Fruit fly (Drosophila melanogaster) whole organism, prepupa: Measurements from ENCODE around the gene CG17127.

ENCODE experiments used
- Blimp-1 ChIP-seq: fragments of 200-800 bp; sonication (Bioruptor generic); optimal IDR thresholded peaks from 3 replicates; lab custom pipeline; 2017; ENCODE audit warnings: missing biosample characterization, missing genetic modification characterization, mild to moderate bottlenecking, moderate library complexity, missing genetic modification reagents
- CG10669 ChIP-seq: fragments of 200-800 bp; sonication (Bioruptor generic); optimal IDR thresholded peaks from 3 replicates; lab custom pipeline; 2018; ENCODE audit warnings: missing biosample characterization, mild to moderate bottlenecking, missing genetic modification characterization, moderate library complexity
- CG11762 ChIP-seq: fragments of 200-800 bp; sonication (Bioruptor generic); optimal IDR thresholded peaks from 3 replicates; lab custom pipeline; 2016; ENCODE audit warnings: missing biosample characterization, missing genetic modification characterization; ENCODE audit not compliant: insufficient read depth
- CG11902 ChIP-seq: fragments of 200-800 bp; sonication (Bioruptor generic); optimal IDR thresholded peaks from 3 replicates; lab custom pipeline; 2016; ENCODE audit warnings: missing biosample characterization, missing genetic modification characterization
- CG1621 ChIP-seq: fragments of 200-800 bp; sonication (Bioruptor generic); optimal IDR thresholded peaks from 3 replicates; lab custom pipeline; 2018; ENCODE audit warnings: missing biosample characterization, mild to moderate bottlenecking, missing genetic modification characterization
- CG3032 ChIP-seq: fragments of 200-800 bp; optimal IDR thresholded peaks from 2 replicates; lab custom pipeline; 2019; ENCODE audit warnings: missing biosample characterization, mild to moderate bottlenecking, missing genetic modification characterization, moderate library complexity
- CG31627 ChIP-seq: fragments of 200-800 bp; sonication (Bioruptor generic); optimal IDR thresholded peaks from 3 replicates; lab custom pipeline; 2016; ENCODE audit warnings: missing biosample characterization, missing genetic modification characterization
- CG32006 ChIP-seq: fragments of 200-800 bp; sonication (Bioruptor generic); optimal IDR thresholded peaks from 3 replicates; lab custom pipeline; 2017; ENCODE audit warnings: missing biosample characterization, mild to moderate bottlenecking, missing genetic modification characterization
- CG34406 ChIP-seq: fragments of 200-800 bp; sonication (Bioruptor generic); optimal IDR thresholded peaks from 3 replicates; lab custom pipeline; 2016; ENCODE audit warnings: missing biosample characterization, missing genetic modification characterization
- CG3919 ChIP-seq: fragments of 200-800 bp; sonication (Bioruptor generic); optimal IDR thresholded peaks from 3 replicates; lab custom pipeline; 2016; ENCODE audit warnings: missing biosample characterization, missing genetic modification characterization
- CG6163 ChIP-seq: fragments of 200-800 bp; sonication (Bioruptor generic); IDR thresholded peaks from 3 replicates; pipeline ENCODE4 v1.3.6; 2022; ENCODE audit warnings: missing biosample characterization, missing genetic modification characterization
- CG6276 ChIP-seq: fragments of 200-800 bp; sonication (Bioruptor generic); optimal IDR thresholded peaks from 2 replicates; lab custom pipeline; 2017; ENCODE audit warnings: missing biosample characterization, mild to moderate bottlenecking, missing genetic modification characterization
- CG6808 ChIP-seq: fragments of 200-800 bp; sonication (Bioruptor generic); optimal IDR thresholded peaks from 3 replicates; lab custom pipeline; 2017; ENCODE audit warnings: missing biosample characterization, missing genetic modification characterization, mild to moderate bottlenecking, moderate library complexity, missing genetic modification reagents
- CG6854 ChIP-seq: fragments of 200-800 bp; sonication (Bioruptor generic); optimal IDR thresholded peaks from 2 replicates; lab custom pipeline; 2017; ENCODE audit warnings: missing biosample characterization, mild to moderate bottlenecking, missing genetic modification characterization
- CG7368 ChIP-seq: fragments of 200-800 bp; sonication (Bioruptor generic); optimal IDR thresholded peaks from 3 replicates; lab custom pipeline; 2016; ENCODE audit warnings: missing biosample characterization, missing genetic modification characterization
- CG8119 ChIP-seq: fragments of 200-800 bp; sonication (Bioruptor generic); IDR thresholded peaks from 3 replicates; pipeline ENCODE4 v1.3.6; 2022; ENCODE audit warnings: missing biosample characterization, missing genetic modification characterization
- CG8319 ChIP-seq: fragments of 200-800 bp; sonication (Bioruptor generic); optimal IDR thresholded peaks from 3 replicates; lab custom pipeline; 2016; ENCODE audit warnings: missing biosample characterization, missing genetic modification characterization
- CG8632 ChIP-seq: fragments of 200-800 bp; sonication (Bioruptor generic); optimal IDR thresholded peaks from 3 replicates; lab custom pipeline; 2016; ENCODE audit warnings: missing biosample characterization, missing genetic modification characterization
- Eip75B ChIP-seq: fragments of 200-800 bp; sonication (Bioruptor generic); optimal IDR thresholded peaks from 3 replicates; lab custom pipeline; 2016; ENCODE audit warnings: missing biosample characterization, missing genetic modification characterization
- Eip78C ChIP-seq: fragments of 200-800 bp; sonication (Bioruptor generic); peaks from one replicate; lab custom pipeline; 2016; ENCODE audit warnings: missing biosample characterization, missing genetic modification characterization
- Eip93F ChIP-seq: fragments of 200-800 bp; sonication (Bioruptor generic); optimal IDR thresholded peaks from 2 replicates; lab custom pipeline; 2016; ENCODE audit warnings: missing biosample characterization, mild to moderate bottlenecking, missing genetic modification characterization
- Ets21C ChIP-seq: fragments of 200-800 bp; sonication (Bioruptor generic); optimal IDR thresholded peaks from 3 replicates; lab custom pipeline; 2016; ENCODE audit warnings: missing biosample characterization, missing genetic modification characterization
- Ets96B ChIP-seq: fragments of 200-800 bp; optimal IDR thresholded peaks from 2 replicates; lab custom pipeline; 2019; ENCODE audit warnings: missing biosample characterization, mild to moderate bottlenecking, missing genetic modification characterization, moderate library complexity
- Gug ChIP-seq: fragments of 200-800 bp; sonication (Bioruptor generic); IDR thresholded peaks from 2 replicates; pipeline ENCODE4 v1.3.6; 2022; ENCODE audit warnings: missing biosample characterization, missing genetic modification characterization
- Hr38 ChIP-seq: sonication (Bioruptor generic); optimal IDR thresholded peaks from 2 replicates; lab custom pipeline; 2016; ENCODE audit warnings: missing biosample characterization, missing genetic modification characterization
- Hr39 ChIP-seq: fragments of 200-800 bp; sonication (Bioruptor generic); optimal IDR thresholded peaks from 2 replicates; lab custom pipeline; 2016; ENCODE audit warnings: missing biosample characterization, missing genetic modification characterization
- Hr4 ChIP-seq: fragments of 200-800 bp; sonication (Bioruptor generic); optimal IDR thresholded peaks from 3 replicates; lab custom pipeline; 2016; ENCODE audit warnings: missing biosample characterization, missing genetic modification characterization
- Lpt ChIP-seq: fragments of 200-800 bp; sonication (Bioruptor generic); optimal IDR thresholded peaks from 3 replicates; lab custom pipeline; 2016; ENCODE audit warnings: missing biosample characterization, missing genetic modification characterization
- Met ChIP-seq: fragments of 200-800 bp; sonication (Bioruptor generic); optimal IDR thresholded peaks from 3 replicates; lab custom pipeline; 2016; ENCODE audit warnings: missing biosample characterization, missing genetic modification characterization
- OdsH ChIP-seq: fragments of 200-800 bp; sonication (Bioruptor generic); optimal IDR thresholded peaks from 3 replicates; lab custom pipeline; 2016; ENCODE audit warnings: missing biosample characterization, missing genetic modification characterization
- Smox ChIP-seq: fragments of 200-800 bp; sonication (Bioruptor generic); optimal IDR thresholded peaks from 3 replicates; lab custom pipeline; 2016; ENCODE audit warnings: missing biosample characterization, missing genetic modification characterization
- Sox14 ChIP-seq: fragments of 200-800 bp; sonication (Bioruptor generic); optimal IDR thresholded peaks from 3 replicates; lab custom pipeline; 2016; ENCODE audit warnings: missing biosample characterization, missing genetic modification characterization
- Sox15 ChIP-seq: fragments of 200-800 bp; sonication (Bioruptor generic); optimal IDR thresholded peaks from 3 replicates; lab custom pipeline; 2016; ENCODE audit warnings: missing biosample characterization, missing genetic modification characterization
- achi ChIP-seq: fragments of 200-800 bp; sonication (Bioruptor generic); optimal IDR thresholded peaks from 3 replicates; lab custom pipeline; 2016; ENCODE audit warnings: missing biosample characterization, missing genetic modification characterization
- acj6 ChIP-seq: fragments of 200-800 bp; sonication (Bioruptor generic); optimal IDR thresholded peaks from 3 replicates; lab custom pipeline; 2016; ENCODE audit warnings: missing biosample characterization, missing genetic modification characterization
- cyc ChIP-seq: fragments of 200-800 bp; sonication (Bioruptor generic); optimal IDR thresholded peaks from 3 replicates; lab custom pipeline; 2016; ENCODE audit warnings: missing biosample characterization, missing genetic modification characterization
- dsx ChIP-seq: fragments of 200-800 bp; optimal IDR thresholded peaks from 3 replicates; lab custom pipeline; 2019; ENCODE audit warnings: missing biosample characterization, mild to moderate bottlenecking, missing genetic modification characterization, moderate library complexity; ENCODE audit not compliant: poor library complexity, severe bottlenecking
- eg ChIP-seq: fragments of 200-800 bp; sonication (Bioruptor generic); IDR thresholded peaks from 3 replicates; pipeline ENCODE4 v1.3.6; 2022; ENCODE audit warnings: missing biosample characterization, missing genetic modification characterization
- esn ChIP-seq: fragments of 200-800 bp; sonication (Bioruptor generic); optimal IDR thresholded peaks from 2 replicates; lab custom pipeline; 2016; ENCODE audit warnings: missing biosample characterization, mild to moderate bottlenecking, missing genetic modification characterization, moderate library complexity
- fd59A ChIP-seq: fragments of 200-800 bp; sonication (Bioruptor generic); optimal IDR thresholded peaks from 2 replicates; lab custom pipeline; 2017; ENCODE audit warnings: missing biosample characterization, mild to moderate bottlenecking, missing genetic modification characterization, missing genetic modification reagents
- fd85E ChIP-seq: fragments of 200-800 bp; sonication (Bioruptor generic); optimal IDR thresholded peaks from 3 replicates; lab custom pipeline; 2016; ENCODE audit warnings: missing biosample characterization, missing genetic modification characterization
- fkh ChIP-seq: fragments of 200-800 bp; sonication (Bioruptor generic); optimal IDR thresholded peaks from 3 replicates; lab custom pipeline; 2017; ENCODE audit warnings: missing biosample characterization, mild to moderate bottlenecking, missing genetic modification characterization, moderate library complexity
- lz ChIP-seq: fragments of 200-800 bp; sonication (Bioruptor generic); optimal IDR thresholded peaks from 3 replicates; lab custom pipeline; 2016; ENCODE audit warnings: missing biosample characterization, missing genetic modification characterization
- pdm3 ChIP-seq: fragments of 200-800 bp; sonication (Bioruptor generic); optimal IDR thresholded peaks from 3 replicates; lab custom pipeline; 2016; ENCODE audit warnings: missing biosample characterization, missing genetic modification characterization
- salr ChIP-seq, 2 experiments: fragments of 200-800 bp; sonication (Bioruptor generic); optimal IDR thresholded peaks; 3 replicates each; lab custom pipeline; 2016 to 2018; ENCODE audit warnings: missing biosample characterization in 2 of 2, missing genetic modification characterization in 2 of 2, mild to moderate bottlenecking in 1 of 2
- spab ChIP-seq: fragments of 200-800 bp; sonication (Bioruptor generic); optimal IDR thresholded peaks from 2 replicates; lab custom pipeline; 2017; ENCODE audit warnings: missing biosample characterization, mild to moderate bottlenecking, missing genetic modification characterization, missing genetic modification reagents
- ss ChIP-seq, 2 experiments: fragments of 200-800 bp; sonication (Bioruptor generic); optimal IDR thresholded peaks; 2 replicates in 1 of 2; 3 replicates in 1 of 2; lab custom pipeline; 2017 to 2018; ENCODE audit warnings: mild to moderate bottlenecking in 2 of 2, missing biosample characterization in 2 of 2, missing genetic modification characterization in 2 of 2, moderate library complexity in 1 of 2
- svp ChIP-seq: fragments of 200-800 bp; sonication (Bioruptor generic); peaks from one replicate; lab custom pipeline; 2016; ENCODE audit warnings: missing biosample characterization, missing genetic modification characterization
- topi ChIP-seq: fragments of 200-800 bp; sonication (Bioruptor generic); optimal IDR thresholded peaks from 3 replicates; lab custom pipeline; 2016; ENCODE audit warnings: missing biosample characterization, missing genetic modification characterization

The CG17127 gene

DNA sequence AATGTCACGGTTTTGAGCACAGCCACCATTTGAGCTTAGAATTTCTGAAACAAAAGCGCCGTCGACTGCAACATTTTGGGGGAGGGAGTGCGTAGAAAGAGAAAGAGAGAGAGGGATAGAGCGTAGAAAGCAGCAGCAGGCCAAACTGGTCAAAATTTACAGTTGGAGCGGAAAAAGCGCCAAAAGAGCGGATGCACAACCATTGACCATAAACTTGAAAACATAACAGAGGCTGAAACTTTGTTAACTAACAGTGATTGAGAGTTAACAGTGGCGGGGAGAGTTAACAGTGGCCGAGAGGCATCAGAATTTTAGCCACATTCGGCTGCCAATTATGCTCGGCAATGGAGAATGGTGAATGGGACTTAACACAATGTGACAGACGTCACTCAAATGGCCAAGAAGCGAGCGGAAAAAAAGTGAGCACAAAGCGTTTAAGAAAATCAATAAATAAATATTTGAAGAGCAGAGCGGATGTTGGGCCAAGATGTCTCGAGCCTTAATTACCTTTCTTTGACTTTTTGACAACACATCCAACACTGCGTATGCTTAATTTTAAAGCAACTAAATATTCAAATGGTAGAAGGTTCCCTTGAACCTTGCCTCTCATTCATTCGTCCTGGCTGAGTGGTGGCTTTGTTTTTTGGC lies 13.5 kb upstream of the CG17127 start:
- TF ChIP-seq Smox = no peak
- peak; percentile 29 for TF ChIP-seq Eip78C (GFP tag; lab: Kevin White, UChicago)
- TF ChIP-seq dsx (GFP tag; lab: Kevin White, UChicago) = peak; percentile 33

DNA sequence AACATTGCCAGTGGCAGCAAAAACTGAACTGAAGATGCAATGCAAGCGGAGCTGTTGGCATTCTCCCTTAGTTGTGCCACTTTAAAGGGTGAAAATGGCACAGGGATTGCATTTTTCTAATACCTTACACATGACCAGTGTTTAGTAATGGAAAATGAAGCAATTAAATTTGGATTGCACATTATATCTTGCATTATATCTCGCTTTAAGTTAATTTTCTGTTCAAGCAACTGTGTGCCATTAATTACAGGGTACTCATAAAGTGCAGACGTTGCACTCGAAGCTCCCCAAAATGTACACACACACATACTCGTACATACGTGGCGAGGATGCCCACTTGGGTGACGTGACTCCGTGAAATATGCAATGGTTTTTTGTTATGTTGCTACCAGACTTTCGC lies 11.0 kb upstream of the CG17127 start:
- no peak for TF ChIP-seq Hr38
- TF ChIP-seq topi (GFP tag; lab: Kevin White, UChicago) = peak; percentile 45
- TF ChIP-seq CG34406 (GFP tag; lab: Kevin White, UChicago) = peak; percentile 50
- no peak for TF ChIP-seq fd85E
- TF ChIP-seq OdsH (GFP tag; lab: Kevin White, UChicago) = peak; percentile 37
- no peak for TF ChIP-seq eg (GFP tag; lab: Robert Waterston, UW)
- no peak for TF ChIP-seq Eip93F (GFP tag; lab: Kevin White, UChicago)
- TF ChIP-seq CG8319 (GFP tag; lab: Kevin White, UChicago) = peak; percentile 29
- no peak for TF ChIP-seq spab (GFP tag; lab: Kevin White, UChicago)
- no peak for TF ChIP-seq Blimp-1
- TF ChIP-seq fkh (GFP tag; lab: Kevin White, UChicago) = no peak
- TF ChIP-seq CG11762 = no peak
- peak; percentile 51 for TF ChIP-seq Sox14
- no peak for TF ChIP-seq CG6808 (GFP tag; lab: Kevin White, UChicago)
- peak; percentile 42 for TF ChIP-seq CG8632 (GFP tag; lab: Kevin White, UChicago)
- TF ChIP-seq CG3919 (GFP tag; lab: Kevin White, UChicago) = peak; percentile 56
- no peak for TF ChIP-seq fd59A (GFP tag; lab: Kevin White, UChicago)
- peak; percentile 51 for TF ChIP-seq cyc
- peak; percentile 38 for TF ChIP-seq CG3032 (tag; lab: Kevin White, UChicago)
- peak; percentile 69 for TF ChIP-seq svp (GFP tag; lab: Kevin White, UChicago)
- TF ChIP-seq CG1621 (tag; lab: Kevin White, UChicago) = peak; percentile 32
- TF ChIP-seq CG6854 (GFP tag; lab: Kevin White, UChicago) = no peak
- peak; percentile 49 for TF ChIP-seq lz (GFP tag; lab: Kevin White, UChicago)
- no peak for TF ChIP-seq Lpt (GFP tag; lab: Kevin White, UChicago)
- peak; percentile 35 for TF ChIP-seq Hr39 (GFP tag; lab: Kevin White, UChicago)
- TF ChIP-seq CG11902 = peak; percentile 3
- no peak for TF ChIP-seq CG8119 (GFP tag; lab: Robert Waterston, UW)
- peak; percentile 61 for TF ChIP-seq acj6 (GFP tag; lab: Kevin White, UChicago)
- TF ChIP-seq Sox15 (GFP tag; lab: Kevin White, UChicago) = peak; percentile 20
- TF ChIP-seq CG10669 = peak; percentile 63
- peak; percentile 57 for TF ChIP-seq CG32006
- peak; percentile 61 for TF ChIP-seq Ets96B (tag; lab: Kevin White, UChicago)
- TF ChIP-seq Smox = peak; percentile 49
- TF ChIP-seq Met (GFP tag; lab: Kevin White, UChicago) = peak; percentile 33
- TF ChIP-seq CG31627 (GFP tag; lab: Kevin White, UChicago) = peak; percentile 51
- TF ChIP-seq Eip75B (GFP tag; lab: Kevin White, UChicago) = peak; percentile 54
- TF ChIP-seq CG6276 (GFP tag; lab: Kevin White, UChicago) = no peak
- TF ChIP-seq Gug (GFP tag; lab: Robert Waterston, UW) = no peak
- TF ChIP-seq ss (GFP tag; optimal IDR thresholded peaks at IDR 0.05; lab: Kevin White, UChicago) = peak in 1 of 2 experiments; percentile 33
- peak; percentile 51 for TF ChIP-seq pdm3 (GFP tag; lab: Kevin White, UChicago)
- TF ChIP-seq achi (GFP tag; lab: Kevin White, UChicago) = peak; percentile 45
- TF ChIP-seq dsx (GFP tag; lab: Kevin White, UChicago) = peak; percentile 11
- peak; percentile 83 for TF ChIP-seq Eip78C (GFP tag; lab: Kevin White, UChicago)
- peak; percentile 46 for TF ChIP-seq esn (GFP tag; lab: Kevin White, UChicago)
- peak; percentile 20 for TF ChIP-seq Ets21C (GFP tag; lab: Kevin White, UChicago)
- TF ChIP-seq salr (GFP tag; optimal IDR thresholded peaks at IDR 0.05; lab: Kevin White, UChicago) = peak in 1 of 2 experiments; percentile 26
- peak; percentile 26 for TF ChIP-seq Hr4 (GFP tag; lab: Kevin White, UChicago)
- peak; percentile 21 for TF ChIP-seq CG7368
- peak; percentile 71 for TF ChIP-seq CG6163
